Worm (Caenorhabditis elegans): Measurements from ENCODE around the gene F28G4.4.
A peak's percentile ranks its signal among the peaks of the same experiment; 100 is the strongest.

The F28G4.4 gene

DNA sequence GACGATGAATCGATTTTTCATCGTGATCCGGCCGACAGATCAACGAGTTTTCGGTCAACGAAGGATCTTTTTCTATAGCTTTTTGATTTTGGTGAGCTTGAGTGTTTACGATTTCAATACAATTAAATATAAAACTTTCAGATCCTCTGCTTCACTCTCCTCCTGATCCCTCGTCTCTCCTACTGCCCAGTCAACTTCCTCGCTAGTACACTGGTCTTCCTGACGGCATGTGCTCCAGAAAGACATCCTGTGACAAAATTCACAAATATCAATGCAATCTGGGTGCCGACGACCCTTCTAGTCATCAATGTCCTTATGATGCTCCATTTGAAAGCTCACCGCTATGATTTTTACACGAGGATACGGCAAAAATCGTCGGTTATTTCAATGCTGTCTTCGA, 22.6 kb upstream of the F28G4.4 start:
- TF ChIP-seq ceh-90 (tag; optimal IDR thresholded peaks at IDR 0.05) (no peak), sup-37 (GFP tag; optimal IDR thresholded peaks at IDR 0.05) (no peak)

DNA sequence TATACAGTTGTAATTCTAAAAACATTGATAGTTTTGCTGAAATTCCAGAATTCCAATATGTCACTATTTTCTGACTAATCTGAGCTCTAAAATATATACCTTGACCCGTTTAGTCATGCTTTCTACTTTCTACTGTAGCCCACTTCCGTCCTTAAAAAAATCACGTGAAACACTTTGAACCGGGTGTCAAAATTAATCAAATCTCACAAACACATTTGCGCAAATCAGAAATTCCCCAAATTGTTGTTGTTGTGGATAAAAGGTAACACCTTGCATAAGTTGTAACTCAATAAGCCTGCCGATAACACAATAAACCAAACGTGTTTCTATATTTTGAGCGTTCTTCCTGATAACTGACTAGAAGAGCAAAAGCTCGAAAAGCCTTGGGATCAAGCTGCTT, 21.6 kb upstream of the F28G4.4 start, which contains the start of gene srxa-7:
Gene srxa-7 (plus strand): TSS at position 301 of the 400 bp plus-strand sequence.
- no peak for TF ChIP-seq pax-3 (tag; optimal IDR thresholded peaks at IDR 0.05)
- no peak for TF ChIP-seq unc-86 (tag; optimal IDR thresholded peaks at IDR 0.05)
- TF ChIP-seq lsy-2 (tag; optimal IDR thresholded peaks at IDR 0.05): no peak
- TF ChIP-seq lir-3 (tag; optimal IDR thresholded peaks at IDR 0.05; ENCODE audit: poor library complexity): no peak

DNA sequence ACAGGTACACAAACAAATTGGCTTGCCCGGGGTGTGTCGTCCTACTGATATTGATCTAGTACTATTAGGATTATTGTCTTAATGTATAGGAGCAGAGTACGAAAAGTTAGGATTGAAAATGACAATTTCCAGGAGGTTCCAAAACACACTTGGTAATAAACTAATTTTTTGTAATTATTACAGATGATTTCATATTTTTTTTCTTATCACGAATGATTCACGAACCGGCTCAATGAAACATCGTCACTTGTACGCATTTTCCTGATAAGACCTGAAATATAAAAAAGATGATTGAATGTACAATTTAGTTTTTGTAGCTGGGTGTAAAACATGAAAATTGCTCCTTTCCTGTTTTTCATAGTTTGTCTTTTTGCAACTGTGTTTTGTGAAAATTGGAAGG, 16.7 kb upstream of the F28G4.4 start, which contains the start of the genes C31A11.13 and oac-6:
Gene C31A11.13 (minus strand): TSS at position 113 of the 400 bp plus-strand sequence.
Gene oac-6 (plus strand): TSS at position 279 of the 400 bp plus-strand sequence.
- TF ChIP-seq elt-2 (tag; optimal IDR thresholded peaks at IDR 0.05) (peak; percentile 43), xbp-1 (tag; optimal IDR thresholded peaks at IDR 0.05) (no peak), efl-1 (optimal IDR thresholded peaks at IDR 0.05) (no peak), efl-1 (GFP tag; optimal IDR thresholded peaks at IDR 0.05 in 1 of 2) (peak in 1 of 2 experiments; percentile 31)

DNA sequence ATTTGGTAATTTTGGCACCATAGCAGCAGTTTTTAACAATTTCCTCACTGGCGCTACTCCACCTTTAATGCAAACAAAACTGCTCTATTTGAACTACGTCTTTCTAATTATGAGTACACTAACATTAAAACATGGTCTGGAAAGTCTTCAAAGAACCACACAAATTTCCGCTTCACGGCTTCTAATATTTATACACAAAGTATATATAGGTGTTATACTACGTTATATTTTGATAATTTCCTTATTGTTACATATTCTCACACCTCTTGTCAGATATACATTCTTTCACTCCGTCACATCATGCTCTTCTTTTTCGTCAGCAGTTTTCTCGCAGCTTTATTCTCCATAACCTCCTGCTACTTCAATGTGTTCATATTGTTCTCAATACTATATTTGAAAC, 14.6 kb upstream of the F28G4.4 start, which contains the start of gene srbc-82:
Gene srbc-82 (plus strand): TSS at position 301 of the 400 bp plus-strand sequence.
- no peak for TF ChIP-seq sptf-1 (tag; optimal IDR thresholded peaks at IDR 0.05)
- TF ChIP-seq tbx-2 (tag; optimal IDR thresholded peaks at IDR 0.05): no peak
- TF ChIP-seq nhr-84 (tag; optimal IDR thresholded peaks at IDR 0.05): no peak
- no peak for TF ChIP-seq isw-1 (GFP tag; IDR thresholded peaks at IDR 0.05)
- no peak for TF ChIP-seq blmp-1 (tag; optimal IDR thresholded peaks at IDR 0.05)
- TF ChIP-seq lin-39 (tag; optimal IDR thresholded peaks at IDR 0.05): no peak
- TF ChIP-seq dsc-1 (tag; optimal IDR thresholded peaks at IDR 0.05): no peak
- TF ChIP-seq ceh-88 (GFP tag; IDR thresholded peaks at IDR 0.05): no peak
- no peak for TF ChIP-seq alr-1 (tag; optimal IDR thresholded peaks at IDR 0.05; ENCODE audit: borderline replicate concordance)
- TF ChIP-seq pag-3 (tag; optimal IDR thresholded peaks at IDR 0.05; ENCODE audit: borderline replicate concordance, insufficient read depth): no peak
- TF ChIP-seq pax-3 (tag; optimal IDR thresholded peaks at IDR 0.05): no peak
- no peak for TF ChIP-seq efl-3 (GFP tag; optimal IDR thresholded peaks at IDR 0.05)
- no peak for TF ChIP-seq nhr-85 (tag)

DNA sequence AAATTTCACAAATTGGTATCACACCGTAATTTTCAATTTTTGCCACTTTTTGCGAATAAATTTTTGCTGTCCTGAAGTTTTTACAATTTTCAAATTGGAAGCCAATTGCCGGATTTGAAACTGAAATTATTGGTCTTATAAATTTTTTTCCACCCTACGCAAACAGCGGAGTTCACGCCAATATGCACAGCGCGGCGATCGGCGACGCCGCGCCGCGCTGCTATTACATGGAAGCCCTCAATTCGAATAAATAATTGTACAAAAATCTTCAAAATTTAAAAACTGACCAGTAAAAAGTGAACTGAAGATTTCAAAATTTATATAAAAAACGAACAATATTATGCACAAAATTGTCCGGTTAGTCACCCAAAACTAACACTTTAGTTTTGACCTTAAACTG, 14.1 kb upstream of the F28G4.4 start:
- TF ChIP-seq F16B12.6 (tag; optimal IDR thresholded peaks at IDR 0.05) (peak; percentile 29), jun-1 (tag; optimal IDR thresholded peaks at IDR 0.05) (no peak), ceh-90 (tag; optimal IDR thresholded peaks at IDR 0.05) (no peak), nhr-47 (tag; optimal IDR thresholded peaks at IDR 0.05) (no peak)

DNA sequence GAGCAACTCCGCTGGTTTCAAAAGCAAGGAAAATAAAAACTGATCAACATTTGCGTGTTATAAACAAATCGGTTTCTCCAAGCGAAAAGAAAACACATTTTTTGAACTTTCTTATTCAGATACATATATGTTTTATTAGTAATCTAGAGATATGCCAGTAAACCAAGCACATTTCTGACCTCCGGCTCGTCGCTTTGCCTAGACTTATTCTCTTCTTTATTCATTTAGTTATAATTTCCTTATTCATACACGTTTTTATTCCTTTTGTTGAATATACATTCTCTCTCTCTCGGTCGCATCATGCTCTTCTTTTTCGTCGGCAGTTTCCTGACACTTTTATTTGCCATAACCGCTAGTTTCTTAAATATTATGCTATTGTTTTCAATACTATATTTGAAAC, 13.0 kb upstream of the F28G4.4 start, which contains the start of gene srbc-84:
Gene srbc-84 (plus strand): TSS at position 301 of the 400 bp plus-strand sequence.
- TF ChIP-seq Y116A8C.19 (tag; optimal IDR thresholded peaks at IDR 0.05; ENCODE audit: borderline replicate concordance): no peak
- TF ChIP-seq mab-9 (GFP tag; IDR thresholded peaks at IDR 0.05): no peak
- no peak for TF ChIP-seq elt-2 (tag; optimal IDR thresholded peaks at IDR 0.05)
- TF ChIP-seq nhr-71 (tag; optimal IDR thresholded peaks at IDR 0.05): no peak

DNA sequence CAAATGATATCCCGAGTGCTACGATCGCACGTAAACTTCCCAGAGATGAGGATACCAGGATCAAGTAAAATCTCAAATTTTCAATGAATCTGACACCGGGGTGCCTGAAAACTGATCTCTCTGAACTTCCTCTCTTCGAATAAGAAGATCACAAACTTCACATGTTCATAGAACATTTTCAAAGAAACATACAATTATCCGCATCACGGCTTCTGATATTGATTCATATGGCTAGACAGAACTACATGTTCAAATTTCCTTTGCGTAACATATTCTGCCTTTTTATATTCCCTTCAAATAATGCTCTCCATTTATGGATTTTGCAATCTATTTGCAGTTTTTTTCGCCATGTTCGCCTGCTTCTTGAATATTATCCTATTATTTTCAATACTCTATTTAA, 11.4 kb upstream of the F28G4.4 start, which contains the start of gene srbc-83:
Gene srbc-83 (plus strand): TSS at position 301 of the 400 bp plus-strand sequence.
- TF ChIP-seq unc-86 (tag; optimal IDR thresholded peaks at IDR 0.05) (no peak), elt-3 (tag; optimal IDR thresholded peaks at IDR 0.05) (no peak), C04F5.9 (tag; optimal IDR thresholded peaks at IDR 0.05) (no peak), rnt-1 (tag; optimal IDR thresholded peaks at IDR 0.05) (no peak), elt-2 (tag; optimal IDR thresholded peaks at IDR 0.05) (no peak), unc-30 (tag; optimal IDR thresholded peaks at IDR 0.05) (no peak), nhr-85 (tag) (no peak), aly-2 (tag; optimal IDR thresholded peaks at IDR 0.05) (no peak), ets-5 (GFP tag; IDR thresholded peaks at IDR 0.05) (no peak), snu-23 (GFP tag; optimal IDR thresholded peaks at IDR 0.05) (no peak), lin-14 (GFP tag; optimal IDR thresholded peaks at IDR 0.05) (no peak), irx-1 (tag; optimal IDR thresholded peaks at IDR 0.05) (no peak), fkh-8 (tag; optimal IDR thresholded peaks at IDR 0.05) (no peak), ztf-11 (tag; optimal IDR thresholded peaks at IDR 0.05) (no peak), ama-1 (optimal IDR thresholded peaks at IDR 0.05) (no peak)

Data from whole organism, L1 larva.